Fruit fly (Drosophila melanogaster): ENCODE results near the gene Or71a.
A peak's percentile ranks its signal among the peaks of the same experiment; 100 is the strongest.

Gene Or71a

DNA sequence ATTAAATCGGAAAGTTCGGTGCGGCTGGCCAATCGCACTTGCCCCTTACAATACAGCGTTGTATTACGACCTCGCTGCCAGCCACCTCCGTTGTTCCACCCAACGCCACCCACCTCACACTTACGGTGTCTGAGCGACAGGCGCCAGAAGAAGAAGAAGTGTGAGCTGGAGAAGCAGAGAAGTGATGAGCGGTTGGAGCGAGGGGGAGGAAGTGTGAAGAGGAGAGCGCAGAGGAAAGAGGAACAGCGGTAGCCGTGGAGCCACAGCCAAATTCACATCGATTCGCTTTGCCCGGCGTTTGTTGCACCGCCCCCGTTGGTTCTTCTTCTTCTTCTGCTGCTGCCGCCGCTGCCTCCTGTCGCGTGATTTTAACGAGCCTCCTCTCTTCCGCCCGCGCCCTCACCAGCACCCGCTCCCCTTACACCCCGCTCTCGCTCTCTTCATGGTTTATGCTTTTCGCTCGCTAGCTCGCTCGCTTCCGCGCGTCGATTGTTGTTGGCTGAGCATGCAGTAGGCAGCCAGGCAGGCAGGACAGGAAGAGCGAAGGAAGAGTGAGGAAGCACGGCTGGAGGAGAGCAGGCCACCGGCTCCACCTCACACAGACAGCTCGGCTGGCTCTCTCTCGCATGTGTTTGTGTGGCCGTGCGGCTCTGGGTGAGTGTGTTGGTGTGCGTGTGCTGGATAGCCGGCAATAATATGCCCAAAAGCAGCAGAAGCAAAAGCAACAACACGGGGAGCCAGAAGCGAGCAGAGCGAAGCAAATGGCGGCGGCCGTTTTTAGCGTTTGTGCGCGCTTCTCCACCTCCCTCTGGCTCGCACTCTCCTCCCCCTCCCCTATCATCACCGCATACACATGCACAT lies 26.0 kb upstream of the Or71a start (continued):
- TF ChIP-seq Kr (GFP tag; optimal IDR thresholded peaks at IDR 0.05) (no peak), CG13287 (GFP tag; IDR thresholded peaks at IDR 0.05; ENCODE audit: partially characterized antibody) (peak; percentile 27; the same call in 1 of the 2 replicates), Bgb (GFP tag; IDR thresholded peaks at IDR 0.05; ENCODE audit: partially characterized antibody) (no peak; the same call in 1 of the 2 replicates), stwl (tag; optimal IDR thresholded peaks at IDR 0.05) (no peak), CG10431 (GFP tag; optimal IDR thresholded peaks at IDR 0.05) (peak; percentile 14), ind (GFP tag; optimal IDR thresholded peaks at IDR 0.05) (no peak), hbn (GFP tag; IDR thresholded peaks at IDR 0.05; ENCODE audit: partially characterized antibody) (no peak; the same call in 1 of the 2 replicates), CG2116 (GFP tag; optimal IDR thresholded peaks at IDR 0.05) (no peak), CG14710 (tag; optimal IDR thresholded peaks at IDR 0.05) (no peak), crc (GFP tag; optimal IDR thresholded peaks at IDR 0.05) (no peak), Gug (GFP tag; IDR thresholded peaks at IDR 0.05) (no peak), Oaz (GFP tag; IDR thresholded peaks at IDR 0.05) (no peak), CG32532 (GFP tag; IDR thresholded peaks at IDR 0.05) (no peak), CG14014 (GFP tag; IDR thresholded peaks at IDR 0.05) (no peak), CG43689 (GFP tag; IDR thresholded peaks at IDR 0.05) (no peak), MESR4 (GFP tag; optimal IDR thresholded peaks at IDR 0.05) (no peak), Ets97D (GFP tag; optimal IDR thresholded peaks at IDR 0.05) (no peak), CG4730 (GFP tag; IDR thresholded peaks at IDR 0.05) (no peak), tgo (GFP tag; IDR thresholded peaks at IDR 0.05) (no peak), CG15514 (GFP tag; optimal IDR thresholded peaks at IDR 0.05) (no peak), CG6654 (GFP tag; optimal IDR thresholded peaks at IDR 0.05) (no peak), maf-S (GFP tag; optimal IDR thresholded peaks at IDR 0.05) (no peak), stc (GFP tag; IDR thresholded peaks at IDR 0.05) (no peak), grau (tag; optimal IDR thresholded peaks at IDR 0.05) (no peak), Atf-2 (GFP tag; optimal IDR thresholded peaks at IDR 0.05) (no peak), C15 (GFP tag; IDR thresholded peaks at IDR 0.05) (no peak), CG7928 (GFP tag; optimal IDR thresholded peaks at IDR 0.05) (no peak), CG18599 (GFP tag; optimal IDR thresholded peaks at IDR 0.05) (no peak), CG11696 (GFP tag; IDR thresholded peaks at IDR 0.05) (no peak), HLH54F (GFP tag; optimal IDR thresholded peaks at IDR 0.05) (no peak), eve (GFP tag; optimal IDR thresholded peaks at IDR 0.05) (no peak), pita (GFP tag; optimal IDR thresholded peaks at IDR 0.05) (no peak), Abd-B (GFP tag; optimal IDR thresholded peaks at IDR 0.05) (peak; percentile 55), CG10366 (GFP tag; IDR thresholded peaks at IDR 0.05) (no peak), Lhr (GFP tag; optimal IDR thresholded peaks at IDR 0.05) (no peak), CG4617 (GFP tag; optimal IDR thresholded peaks at IDR 0.05; ENCODE audit: borderline replicate concordance) (no peak), klu (GFP tag; IDR thresholded peaks at IDR 0.05) (no peak), Dip3 (GFP tag; optimal IDR thresholded peaks at IDR 0.05) (no peak), schlank (tag; optimal IDR thresholded peaks at IDR 0.05) (no peak), CG11398 (GFP tag; optimal IDR thresholded peaks at IDR 0.05) (no peak), CG6813 (GFP tag; optimal IDR thresholded peaks at IDR 0.05) (peak; percentile 30), Oli (tag; optimal IDR thresholded peaks at IDR 0.05) (no peak), bsh (GFP tag; optimal IDR thresholded peaks at IDR 0.05) (peak in 1 of 2 experiments; percentile 28), tll (GFP tag; optimal IDR thresholded peaks at IDR 0.05) (no peak), gcm2 (GFP tag; optimal IDR thresholded peaks at IDR 0.05) (no peak), gsb (GFP tag; IDR thresholded peaks at IDR 0.05) (no peak), CG10959 (GFP tag; IDR thresholded peaks at IDR 0.05) (no peak), CG12299 (tag; optimal IDR thresholded peaks at IDR 0.05) (no peak), disco-r (GFP tag; optimal IDR thresholded peaks at IDR 0.05) (no peak)
